Worm (Caenorhabditis elegans) whole organism, mixed stage, embryonic: ENCODE data around the gene grl-25.

Experiments used
- elt-3 ChIP-seq: fragments of 150-350 bp; optimal IDR thresholded peaks from 2 replicates; lab custom pipeline; 2014; ENCODE audit warnings: missing biosample characterization, missing genetic modification characterization
- lsy-2 ChIP-seq: fragments of 150-350 bp; optimal IDR thresholded peaks from 2 replicates; lab custom pipeline; 2014; ENCODE audit warnings: missing biosample characterization, missing genetic modification characterization
- mab-5 ChIP-seq: fragments of 150-350 bp; optimal IDR thresholded peaks from 2 replicates; lab custom pipeline; 2014; ENCODE audit warnings: missing biosample characterization, missing genetic modification characterization
- mep-1 ChIP-seq: fragments of 150-350 bp; optimal IDR thresholded peaks from 2 replicates; lab custom pipeline; 2017; ENCODE audit warnings: missing biosample characterization, missing genetic modification reagents, missing genetic modification characterization, inconsistent platforms
- nhr-2 ChIP-seq: fragments of 150-350 bp; optimal IDR thresholded peaks from 2 replicates; lab custom pipeline; 2014; ENCODE audit warnings: missing biosample characterization, missing genetic modification characterization
- sptf-1 ChIP-seq: sonication (generic microtip); optimal IDR thresholded peaks from 2 replicates; lab custom pipeline; 2017; ENCODE audit warnings: mild to moderate bottlenecking, missing genetic modification characterization, moderate library complexity, missing compliant biosample characterization
- unc-39 ChIP-seq: fragments of 150-350 bp; optimal IDR thresholded peaks from 2 replicates; lab custom pipeline; 2014; ENCODE audit warnings: missing biosample characterization, missing genetic modification characterization
- unc-62 ChIP-seq: fragments of 150-350 bp; optimal IDR thresholded peaks from 2 replicates; lab custom pipeline; 2014; ENCODE audit warnings: missing biosample characterization, missing genetic modification reagents, missing genetic modification characterization
- ztf-11 ChIP-seq: fragments of 150-350 bp; optimal IDR thresholded peaks from 2 replicates; lab custom pipeline; 2014; ENCODE audit warnings: missing biosample characterization, missing genetic modification characterization

DNA sequence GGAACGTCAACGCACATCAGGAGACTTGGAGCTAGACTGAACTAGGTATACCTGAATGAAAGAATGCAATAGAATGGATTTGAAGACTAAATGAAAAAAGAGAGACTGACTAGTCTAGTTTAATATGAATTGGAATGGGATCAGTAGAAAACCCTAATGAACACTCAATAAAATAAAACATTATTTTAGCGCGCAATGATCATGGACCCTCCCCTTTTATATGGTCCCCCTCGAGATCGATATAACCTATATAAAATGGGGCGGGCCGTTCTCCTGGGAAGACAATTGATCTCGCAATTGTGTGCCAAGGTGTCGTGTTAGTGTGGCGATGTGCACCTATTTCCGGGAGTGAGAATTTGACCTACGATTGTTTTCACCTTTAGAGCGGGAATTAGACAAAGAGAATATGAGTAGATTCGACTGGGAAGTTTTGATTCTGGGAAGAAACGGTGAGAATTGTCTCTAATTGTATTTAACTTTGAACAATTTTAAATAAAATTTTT, 44.2 kb upstream of the grl-25 start, which contains the start of gene cdc-25.3:
- no peak for TF ChIP-seq unc-62 (GFP tag; lab: Kevin White, UChicago)
- TF ChIP-seq mep-1 (tag; lab: Kevin White, UChicago): no peak
- no peak for TF ChIP-seq sptf-1 (tag; lab: Kevin White, UChicago)
- TF ChIP-seq nhr-2: no peak
- no peak for TF ChIP-seq unc-39
- TF ChIP-seq mab-5: no peak
- no peak for TF ChIP-seq elt-3 (tag; lab: Kevin White, UChicago)
- no peak for TF ChIP-seq ztf-11 (tag; lab: Kevin White, UChicago)
- no peak for TF ChIP-seq lsy-2 (tag; lab: Kevin White, UChicago)
